Fruit fly (Drosophila melanogaster) whole organism, embryonic: ENCODE results near the gene Hph.

ENCODE experiments used
- Ada2b ChIP-seq: fragments of 200-800 bp; sonication (Bioruptor generic); IDR thresholded peaks from 2 replicates; pipeline ENCODE4 v1.3.6; 2022; ENCODE audit warnings: missing biosample characterization, missing genetic modification characterization
- Bteb2 ChIP-seq: fragments of 200-800 bp; sonication (Bioruptor generic); optimal IDR thresholded peaks from 2 replicates; lab custom pipeline; 2016; ENCODE audit warnings: missing biosample characterization, missing genetic modification characterization
- CG11696 ChIP-seq: fragments of 200-800 bp; sonication (Bioruptor generic); IDR thresholded peaks from 2 replicates; pipeline ENCODE4 v1.3.6; 2022; ENCODE audit warnings: missing biosample characterization, missing genetic modification characterization
- CG14014 ChIP-seq: fragments of 200-800 bp; sonication (Bioruptor generic); IDR thresholded peaks from 2 replicates; pipeline ENCODE4 v1.3.6; 2022; ENCODE audit warnings: missing biosample characterization, missing genetic modification characterization
- CG15073 ChIP-seq: fragments of 200-800 bp; sonication (Bioruptor generic); optimal IDR thresholded peaks from 2 replicates; lab custom pipeline; 2016; ENCODE audit warnings: missing biosample characterization, missing genetic modification characterization
- CG17385 ChIP-seq: fragments of 200-800 bp; sonication (Bioruptor generic); optimal IDR thresholded peaks from 3 replicates; lab custom pipeline; 2018; ENCODE audit warnings: missing biosample characterization, mild to moderate bottlenecking, missing genetic modification characterization
- CG1792 ChIP-seq: fragments of 200-800 bp; sonication (Bioruptor generic); optimal IDR thresholded peaks from 2 replicates; lab custom pipeline; 2016; ENCODE audit warnings: missing biosample characterization, missing genetic modification characterization
- CG18764 ChIP-seq: fragments of 200-800 bp; sonication (Bioruptor generic); optimal IDR thresholded peaks from 3 replicates; lab custom pipeline; 2016; ENCODE audit warnings: missing biosample characterization, missing genetic modification characterization
- CG34224 ChIP-seq: fragments of 200-800 bp; sonication (Bioruptor generic); IDR thresholded peaks from 3 replicates; pipeline ENCODE4 v1.3.6; 2022; ENCODE audit warnings: missing biosample characterization, missing genetic modification characterization; ENCODE audit not compliant: partially characterized antibody
- CG6272 ChIP-seq: fragments of 200-800 bp; sonication (Bioruptor generic); IDR thresholded peaks from 2 replicates; pipeline ENCODE4 v1.3.6; 2022; ENCODE audit warnings: missing biosample characterization, missing genetic modification characterization
- CG6683 ChIP-seq: fragments of 200-800 bp; sonication (Bioruptor generic); optimal IDR thresholded peaks from 2 replicates; lab custom pipeline; 2017; ENCODE audit warnings: missing biosample characterization, mild to moderate bottlenecking, missing genetic modification characterization, missing genetic modification reagents
- CG6854 ChIP-seq: fragments of 200-800 bp; sonication (Bioruptor generic); optimal IDR thresholded peaks from 3 replicates; lab custom pipeline; 2017; ENCODE audit warnings: missing biosample characterization, mild to moderate bottlenecking, missing genetic modification characterization
- CG7963 ChIP-seq: fragments of 200-800 bp; sonication (Bioruptor generic); IDR thresholded peaks from 3 replicates; pipeline ENCODE4 v1.3.6; 2022; ENCODE audit warnings: missing biosample characterization, missing genetic modification characterization; ENCODE audit not compliant: partially characterized antibody
- CG8089 ChIP-seq: fragments of 200-800 bp; sonication (Bioruptor generic); optimal IDR thresholded peaks from 3 replicates; lab custom pipeline; 2016; ENCODE audit warnings: missing biosample characterization, missing genetic modification characterization
- CG8281 ChIP-seq: fragments of 200-800 bp; sonication (Bioruptor generic); optimal IDR thresholded peaks from 2 replicates; lab custom pipeline; 2018; ENCODE audit warnings: missing biosample characterization, mild to moderate bottlenecking, missing genetic modification characterization, moderate library complexity
- CG9727 ChIP-seq: fragments of 200-800 bp; sonication (Bioruptor generic); optimal IDR thresholded peaks from 3 replicates; lab custom pipeline; 2017; ENCODE audit warnings: missing biosample characterization, mild to moderate bottlenecking, missing genetic modification characterization
- Gug ChIP-seq: fragments of 200-800 bp; sonication (Bioruptor generic); IDR thresholded peaks from 4 replicates; pipeline ENCODE4 v1.3.6; 2022; ENCODE audit warnings: missing biosample characterization, missing genetic modification characterization
- HLH3B ChIP-seq: fragments of 200-800 bp; sonication (Bioruptor generic); IDR thresholded peaks from 2 replicates; pipeline ENCODE4 v1.3.6; 2022; ENCODE audit warnings: missing biosample characterization, missing genetic modification characterization
- HLHmδ ChIP-seq: fragments of 200-800 bp; sonication (Bioruptor generic); optimal IDR thresholded peaks from 2 replicates; lab custom pipeline; 2018; ENCODE audit warnings: missing biosample characterization, mild to moderate bottlenecking, missing genetic modification characterization, moderate library complexity
- MBD-R2 ChIP-seq: fragments of 200-800 bp; sonication (Bioruptor generic); IDR thresholded peaks from 2 replicates; pipeline ENCODE4 v1.3.6; 2022; ENCODE audit warnings: missing biosample characterization, missing genetic modification characterization
- MESR4 ChIP-seq: fragments of 200-800 bp; sonication (Bioruptor generic); optimal IDR thresholded peaks from 2 replicates; lab custom pipeline; 2018; ENCODE audit warnings: missing biosample characterization, mild to moderate bottlenecking, missing genetic modification characterization, moderate library complexity
- NFAT ChIP-seq: fragments of 200-800 bp; sonication (Bioruptor generic); IDR thresholded peaks from 2 replicates; pipeline ENCODE4 v1.3.6; 2022; ENCODE audit warnings: missing biosample characterization, missing genetic modification characterization
- Xbp1 ChIP-seq: fragments of 200-800 bp; sonication (Bioruptor generic); optimal IDR thresholded peaks from 3 replicates; lab custom pipeline; 2016; ENCODE audit warnings: missing biosample characterization, mild to moderate bottlenecking, missing genetic modification characterization
- ac ChIP-seq: fragments of 200-800 bp; sonication (Bioruptor generic); optimal IDR thresholded peaks from 3 replicates; lab custom pipeline; 2017; ENCODE audit warnings: missing biosample characterization, mild to moderate bottlenecking, missing genetic modification characterization
- al ChIP-seq: fragments of 200-800 bp; sonication (Bioruptor generic); IDR thresholded peaks from 2 replicates; pipeline ENCODE4 v1.3.6; 2022; ENCODE audit warnings: missing biosample characterization, missing genetic modification characterization
- ara ChIP-seq: fragments of 200-800 bp; sonication (Bioruptor generic); IDR thresholded peaks from 2 replicates; pipeline ENCODE4 v1.3.6; 2022; ENCODE audit warnings: missing biosample characterization, missing genetic modification characterization
- bbx ChIP-seq: fragments of 200-800 bp; sonication (Bioruptor generic); IDR thresholded peaks from 2 replicates; pipeline ENCODE4 v1.3.6; 2022; ENCODE audit warnings: missing biosample characterization, missing genetic modification characterization; ENCODE audit not compliant: partially characterized antibody
- br ChIP-seq: fragments of >200 bp; optimal IDR thresholded peaks from 2 replicates; lab custom pipeline; 2017
- cato ChIP-seq: fragments of 200-800 bp; sonication (Bioruptor generic); optimal IDR thresholded peaks from 2 replicates; lab custom pipeline; 2016; ENCODE audit warnings: missing biosample characterization, missing genetic modification characterization, borderline replicate concordance
- chm ChIP-seq: fragments of 200-800 bp; sonication (Bioruptor generic); IDR thresholded peaks from 2 replicates; pipeline ENCODE4 v1.3.6; 2022; ENCODE audit warnings: missing biosample characterization, missing genetic modification characterization
- cwo ChIP-seq: fragments of 200-800 bp; sonication (Bioruptor generic); optimal IDR thresholded peaks from 3 replicates; lab custom pipeline; 2017; ENCODE audit warnings: missing biosample characterization, missing genetic modification characterization, mild to moderate bottlenecking, moderate library complexity, missing genetic modification reagents
- dysf ChIP-seq: fragments of 200-800 bp; sonication (Bioruptor generic); IDR thresholded peaks from 3 replicates; pipeline ENCODE4 v1.3.6; 2022; ENCODE audit warnings: missing biosample characterization, missing genetic modification characterization
- ems ChIP-seq: fragments of 200-800 bp; sonication (Bioruptor generic); optimal IDR thresholded peaks from 3 replicates; lab custom pipeline; 2016; ENCODE audit warnings: missing biosample characterization, missing genetic modification characterization
- ftz-f1 ChIP-seq: fragments of 200-800 bp; sonication (Bioruptor generic); optimal IDR thresholded peaks from 2 replicates; lab custom pipeline; 2016; ENCODE audit warnings: missing biosample characterization, missing genetic modification characterization
- gem ChIP-seq: fragments of 200-800 bp; sonication (Bioruptor generic); optimal IDR thresholded peaks from 2 replicates; lab custom pipeline; 2019; ENCODE audit warnings: missing biosample characterization, mild to moderate bottlenecking, missing genetic modification characterization, moderate library complexity
- gsb-n ChIP-seq: fragments of 200-800 bp; sonication (Bioruptor generic); optimal IDR thresholded peaks from 3 replicates; lab custom pipeline; 2018; ENCODE audit warnings: missing biosample characterization, mild to moderate bottlenecking, missing genetic modification characterization
- h ChIP-seq: fragments of >200 bp; optimal IDR thresholded peaks from 2 replicates; lab custom pipeline; 2017
- hb ChIP-seq: fragments of 200-800 bp; sonication (Bioruptor generic); IDR thresholded peaks from 3 replicates; pipeline ENCODE4 v1.3.6; 2022; ENCODE audit warnings: missing biosample characterization, missing genetic modification characterization; ENCODE audit not compliant: partially characterized antibody
- jumu ChIP-seq: fragments of 200-800 bp; sonication (Bioruptor generic); optimal IDR thresholded peaks from 3 replicates; lab custom pipeline; 2016; ENCODE audit warnings: missing biosample characterization, missing genetic modification characterization
- lilli ChIP-seq: fragments of 200-800 bp; sonication (Bioruptor generic); optimal IDR thresholded peaks from 3 replicates; lab custom pipeline; 2016; ENCODE audit warnings: missing biosample characterization, missing genetic modification characterization
- lmd ChIP-seq: fragments of 200-800 bp; sonication (Bioruptor generic); IDR thresholded peaks from 2 replicates; pipeline ENCODE4 v1.3.6; 2022; ENCODE audit warnings: missing biosample characterization, missing genetic modification characterization
- mam ChIP-seq: fragments of 200-800 bp; sonication (Bioruptor generic); optimal IDR thresholded peaks from 3 replicates; lab custom pipeline; 2016; ENCODE audit warnings: missing biosample characterization, missing genetic modification characterization
- nmo ChIP-seq: fragments of 200-800 bp; sonication (Bioruptor generic); optimal IDR thresholded peaks from 2 replicates; lab custom pipeline; 2018; ENCODE audit warnings: missing biosample characterization, mild to moderate bottlenecking, missing genetic modification characterization, moderate library complexity
- nom ChIP-seq: fragments of 200-800 bp; sonication (Bioruptor generic); optimal IDR thresholded peaks from 2 replicates; lab custom pipeline; 2017; ENCODE audit warnings: missing biosample characterization, missing genetic modification characterization, mild to moderate bottlenecking, moderate library complexity, missing genetic modification reagents
- onecut ChIP-seq: fragments of 200-800 bp; sonication (Bioruptor generic); IDR thresholded peaks from 2 replicates; pipeline ENCODE4 v1.3.6; 2022; ENCODE audit warnings: missing biosample characterization, missing genetic modification characterization
- phol ChIP-seq: fragments of 200-800 bp; sonication (Bioruptor generic); optimal IDR thresholded peaks from 3 replicates; lab custom pipeline; 2018; ENCODE audit warnings: missing biosample characterization, mild to moderate bottlenecking, missing genetic modification characterization, moderate library complexity
- ranshi ChIP-seq: fragments of 200-800 bp; sonication (Bioruptor generic); IDR thresholded peaks from 2 replicates; pipeline ENCODE4 v1.3.6; 2022; ENCODE audit warnings: missing biosample characterization, missing genetic modification characterization
- sob ChIP-seq: fragments of 200-800 bp; sonication (Bioruptor generic); IDR thresholded peaks from 2 replicates; pipeline ENCODE4 v1.3.6; 2022; ENCODE audit warnings: missing biosample characterization, missing genetic modification characterization
- stwl ChIP-seq: fragments of 200-800 bp; sonication (Bioruptor generic); optimal IDR thresholded peaks from 3 replicates; lab custom pipeline; 2018; ENCODE audit warnings: missing biosample characterization, mild to moderate bottlenecking, missing genetic modification characterization, moderate library complexity
- vvl ChIP-seq: fragments of 200-800 bp; sonication (Bioruptor generic); IDR thresholded peaks from 2 replicates; pipeline ENCODE4 v1.3.6; 2022; ENCODE audit warnings: missing biosample characterization, missing genetic modification characterization

Hph gene

DNA sequence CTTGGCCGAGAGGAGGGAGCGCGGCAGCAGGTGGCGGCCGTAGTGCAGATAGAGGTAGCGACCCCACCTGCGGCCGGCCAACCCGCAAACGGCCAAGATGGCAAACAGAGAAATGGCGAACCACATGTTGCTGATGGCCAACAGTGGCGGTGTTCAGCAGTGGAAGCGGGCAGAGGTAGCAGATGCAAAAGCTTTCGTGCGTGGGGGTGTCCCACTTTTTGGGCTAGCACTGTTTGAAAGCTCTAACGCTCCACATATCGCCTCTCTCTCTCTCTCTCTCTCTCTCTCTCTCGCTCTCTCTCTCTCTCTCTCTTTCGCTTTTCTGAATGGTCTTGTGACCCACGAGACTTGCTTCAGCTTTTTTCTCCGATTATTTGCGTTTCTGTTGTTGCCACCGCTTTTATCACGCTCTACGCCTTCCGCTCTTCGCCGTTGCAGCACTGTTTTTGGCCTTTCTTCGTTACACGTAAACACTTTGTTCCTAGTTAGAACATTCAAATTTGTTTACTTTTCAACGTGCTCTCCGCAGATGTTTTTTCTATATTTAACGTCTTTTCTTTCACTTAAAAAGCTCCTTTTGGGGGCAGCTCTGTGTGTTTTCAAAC lies 26.0 kb downstream of the Hph start (continued):
- no peak for TF ChIP-seq CG6854 (GFP tag; lab: Kevin White, UChicago)
- TF ChIP-seq CG11696 (GFP tag; lab: Robert Waterston, UW) = 0 out of 2 replicates have a peak, but pooled peaks have one; percentile 15
- no peak for TF ChIP-seq onecut
- TF ChIP-seq NFAT = peak; percentile 69
- TF ChIP-seq CG8089 (GFP tag; lab: Kevin White, UChicago) = no peak
- TF ChIP-seq HLH3B (GFP tag; lab: Robert Waterston, UW) = peak; percentile 37; the same call in 1 of the 2 replicates
- peak; percentile 40 for TF ChIP-seq mam (GFP tag; lab: Kevin White, UChicago)
- peak; percentile 40; the same call in 1 of the 2 replicates for TF ChIP-seq ara (GFP tag; lab: Robert Waterston, UW)
- TF ChIP-seq CG34224 = 0 out of 3 replicates have a peak, but pooled peaks have one; percentile 32
- TF ChIP-seq bbx (GFP tag; lab: Robert Waterston, UW) = peak; percentile 49; the same call in 1 of the 2 replicates
- no peak for TF ChIP-seq Bteb2 (GFP tag; lab: Kevin White, UChicago)
- TF ChIP-seq stwl = no peak
- TF ChIP-seq CG18764 (GFP tag; lab: Kevin White, UChicago) = no peak
- TF ChIP-seq CG8281 (tag; lab: Kevin White, UChicago) = no peak
- TF ChIP-seq vvl (GFP tag; lab: Robert Waterston, UW) = peak; percentile 50
- TF ChIP-seq lmd (GFP tag; lab: Robert Waterston, UW) = peak; percentile 10; the same call in 1 of the 2 replicates
- no peak for TF ChIP-seq MESR4 (GFP tag; lab: Kevin White, UChicago)
- TF ChIP-seq hb (GFP tag; lab: Robert Waterston, UW) = no peak
- no peak for TF ChIP-seq CG17385 (GFP tag; lab: Kevin White, UChicago)
- no peak for TF ChIP-seq CG6683 (GFP tag; lab: Kevin White, UChicago)
- TF ChIP-seq phol (tag; lab: Kevin White, UChicago) = no peak
- peak; percentile 34; the same call in 1 of the 2 replicates for TF ChIP-seq ranshi
- no peak for TF ChIP-seq CG1792 (GFP tag; lab: Kevin White, UChicago)
- TF ChIP-seq chm = peak; percentile 46; the same call in 1 of the 2 replicates
- no peak for TF ChIP-seq h (lab: Kevin White, UChicago)
- TF ChIP-seq jumu = peak; percentile 23
- peak; percentile 52; the same call in 1 of the 2 replicates for TF ChIP-seq CG14014 (GFP tag; lab: Robert Waterston, UW)
- TF ChIP-seq ac = no peak
- TF ChIP-seq al (GFP tag; lab: Robert Waterston, UW) = peak; percentile 12; the same call in 1 of the 2 replicates
- TF ChIP-seq Ada2b = no peak
- no peak for TF ChIP-seq HLHmδ (GFP tag; lab: Kevin White, UChicago)
- TF ChIP-seq dysf = peak; percentile 52; the same call in 1 of the 3 replicates
- TF ChIP-seq CG9727 = no peak
- TF ChIP-seq CG6272 = peak; percentile 46
- no peak for TF ChIP-seq gsb-n
- TF ChIP-seq br (lab: Kevin White, UChicago) = no peak
- peak; percentile 29; the same call in 1 of the 4 replicates for TF ChIP-seq Gug (GFP tag; lab: Robert Waterston, UW)
- no peak for TF ChIP-seq Xbp1 (GFP tag; lab: Kevin White, UChicago)
- no peak for TF ChIP-seq cwo
- TF ChIP-seq CG7963 = no peak
- TF ChIP-seq ftz-f1 (GFP tag; lab: Kevin White, UChicago) = peak; percentile 58
- TF ChIP-seq sob (GFP tag; lab: Robert Waterston, UW) = 0 out of 2 replicates have a peak, but pooled peaks have one; percentile 39
- peak; percentile 99 for TF ChIP-seq CG15073 (GFP tag; lab: Kevin White, UChicago)
- no peak for TF ChIP-seq ems (GFP tag; lab: Kevin White, UChicago)
- no peak for TF ChIP-seq gem (tag; lab: Kevin White, UChicago)
- TF ChIP-seq cato = no peak
- no peak for TF ChIP-seq nom (GFP tag; lab: Kevin White, UChicago)
- no peak for TF ChIP-seq nmo (GFP tag; lab: Kevin White, UChicago)
- TF ChIP-seq lilli (GFP tag; lab: Kevin White, UChicago) = no peak
- peak; percentile 32; the same call in 1 of the 2 replicates for TF ChIP-seq MBD-R2 (GFP tag; lab: Robert Waterston, UW)
